Fruit fly (Drosophila melanogaster) Kc167 (cell line): ENCODE data around the gene CG10863.

ENCODE experiments used
- Myc ChIP-seq: fragments of >200 bp; optimal IDR thresholded peaks from 2 replicates; lab custom pipeline; 2017; ENCODE audit warnings: missing external identifiers
- Sin3A ChIP-seq: fragments of >200 bp; optimal IDR thresholded peaks from 2 replicates; lab custom pipeline; 2018; ENCODE audit warnings: missing external identifiers
- h ChIP-seq: fragments of >200 bp; optimal IDR thresholded peaks from 3 replicates; lab custom pipeline; 2018; ENCODE audit warnings: missing external identifiers
- insv ChIP-seq: fragments of >200 bp; optimal IDR thresholded peaks from 3 replicates; lab custom pipeline; 2018; ENCODE audit warnings: missing external identifiers
- psq ChIP-seq: fragments of >200 bp; optimal IDR thresholded peaks from 2 replicates; lab custom pipeline; 2017; ENCODE audit warnings: missing external identifiers
- ttk ChIP-seq: sonication (Bioruptor generic); optimal IDR thresholded peaks from 2 replicates; lab custom pipeline; 2017; ENCODE audit warnings: missing external identifiers

Gene CG10863

DNA sequence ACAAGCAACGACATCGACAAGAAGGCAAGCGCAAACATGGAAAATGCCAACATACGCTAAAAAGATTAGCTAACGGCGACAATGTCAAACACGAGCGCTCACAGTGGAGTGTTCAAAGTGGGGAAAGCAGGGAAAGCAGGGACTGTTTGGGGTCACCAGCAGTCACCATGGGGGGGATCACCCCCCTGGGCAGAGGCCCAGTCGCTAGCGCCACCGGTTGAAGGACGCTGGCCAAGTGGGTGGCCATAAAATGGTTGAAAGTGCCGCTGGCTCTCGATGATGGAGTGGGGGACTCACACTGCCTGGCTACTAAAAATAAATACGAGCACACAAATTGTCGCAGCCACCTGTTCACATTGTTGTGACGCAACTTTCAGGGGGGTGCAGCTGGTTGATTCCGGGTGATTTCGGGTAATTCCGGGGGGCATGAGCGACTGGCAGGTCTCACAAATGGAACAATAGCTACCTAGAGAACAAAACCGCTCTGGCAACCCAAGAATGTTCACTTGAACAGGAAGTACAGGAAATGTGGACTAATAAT is 18.7 kb upstream of the CG10863 start:
- TF ChIP-seq Sin3A (lab: Kevin White, UChicago) (no peak), psq (lab: Kevin White, UChicago) (no peak), ttk (lab: Kevin White, UChicago) (no peak), h (lab: Kevin White, UChicago) (no peak), insv (lab: Kevin White, UChicago) (no peak), Myc (lab: Kevin White, UChicago) (no peak)

DNA sequence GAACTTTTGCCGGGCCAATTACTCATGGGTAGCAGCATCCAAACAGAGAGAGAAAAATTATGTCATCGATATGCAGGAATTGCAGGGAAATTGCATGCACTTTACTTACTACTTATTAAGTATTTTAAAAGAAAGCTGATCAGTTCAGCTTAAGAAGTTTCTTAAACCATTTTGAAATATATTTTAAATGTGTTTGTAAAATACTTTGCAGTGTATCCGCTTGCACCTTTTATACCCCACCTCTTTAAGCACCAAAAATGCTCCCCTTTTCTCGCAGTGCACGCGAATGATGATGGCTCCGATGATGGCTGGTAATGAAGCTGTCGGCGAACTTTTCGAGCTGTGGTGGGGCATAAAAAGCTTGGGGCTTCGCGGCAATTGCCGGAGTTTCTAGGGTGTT is 10.2 kb upstream of the CG10863 start, which contains the start of gene CG14984:
TSS of gene CG14984 (minus strand) at position 83 of the 400 bp plus-strand sequence.
- TF ChIP-seq Sin3A (lab: Kevin White, UChicago) (no peak), Myc (lab: Kevin White, UChicago) (no peak), insv (lab: Kevin White, UChicago) (no peak), ttk (lab: Kevin White, UChicago) (no peak), psq (lab: Kevin White, UChicago) (no peak), h (lab: Kevin White, UChicago) (no peak)

- TF ChIP-seq insv (lab: Kevin White, UChicago) (no peak), Myc (lab: Kevin White, UChicago) (no peak), Sin3A (lab: Kevin White, UChicago) (no peak), psq (lab: Kevin White, UChicago) (no peak)
These were observed 9.6 kb upstream of the CG10863 start for dm6 chr3L:3951875-3952274.

dm6 chr3L:3949205-3949604 is 6.9 kb upstream of the CG10863 start, which contains the start of gene CG14983:
TSS of gene CG14983 (minus strand) at chr3L:3949305.
- no peak for TF ChIP-seq ttk (lab: Kevin White, UChicago)
- no peak for TF ChIP-seq Myc (lab: Kevin White, UChicago)
- TF ChIP-seq insv (lab: Kevin White, UChicago): no peak
- TF ChIP-seq h (lab: Kevin White, UChicago): no peak
- TF ChIP-seq Sin3A (lab: Kevin White, UChicago): no peak
- no peak for TF ChIP-seq psq (lab: Kevin White, UChicago)

DNA sequence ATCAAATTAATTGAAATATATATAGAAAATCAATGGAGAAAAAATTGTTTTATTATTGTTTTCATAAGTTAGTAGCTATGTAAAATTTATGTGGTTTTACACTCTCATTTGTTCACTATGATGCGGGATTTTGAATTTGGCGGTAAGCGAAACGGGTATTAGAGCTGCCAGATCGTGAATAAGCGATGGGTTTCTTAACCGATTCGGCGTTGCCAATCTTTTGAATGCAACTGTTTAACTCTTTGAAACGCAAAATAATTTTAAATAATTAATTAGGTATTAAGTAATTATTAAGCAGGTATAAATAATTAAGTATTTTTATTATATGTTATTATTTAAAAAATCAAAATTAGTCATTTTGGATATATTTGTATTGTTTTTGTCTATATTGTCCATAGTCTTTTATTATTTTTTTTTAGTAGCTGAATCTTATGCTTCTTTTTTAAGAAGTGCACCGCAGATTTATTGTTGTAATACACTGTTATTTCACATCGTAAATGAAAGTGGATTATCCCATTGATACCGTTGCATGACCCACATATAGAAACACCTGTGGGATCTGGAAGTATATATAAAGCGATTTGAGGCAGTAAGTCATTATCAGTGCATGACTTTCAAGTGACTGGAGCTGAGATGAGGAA is 5.2 kb upstream of the CG10863 start, which contains the start of gene CG10853:
TSS of gene CG10853 (plus strand) at position 591 of the 641 bp plus-strand sequence.
- TF ChIP-seq Sin3A (lab: Kevin White, UChicago) (no peak), insv (lab: Kevin White, UChicago) (no peak), psq (lab: Kevin White, UChicago) (no peak), h (lab: Kevin White, UChicago) (no peak), ttk (lab: Kevin White, UChicago) (no peak), Myc (lab: Kevin White, UChicago) (no peak)

dm6 chr3L:3940075-3940819 is 2.0 kb downstream of the CG10863 start, which contains the start of gene CG12766:
TSS of gene CG12766 (minus strand) at chr3L:3940125.
- TF ChIP-seq h (lab: Kevin White, UChicago) (no peak), psq (lab: Kevin White, UChicago) (no peak), ttk (lab: Kevin White, UChicago) (no peak), Sin3A (lab: Kevin White, UChicago) (no peak), insv (lab: Kevin White, UChicago) (no peak), Myc (lab: Kevin White, UChicago) (no peak)

dm6 chr3L:3937806-3938205 is 4.5 kb downstream of the CG10863 start, which contains the start of gene CG10866:
TSS of gene CG10866 (minus strand) at chr3L:3937992.
- TF ChIP-seq insv (lab: Kevin White, UChicago) (no peak), Myc (lab: Kevin White, UChicago) (no peak), Sin3A (lab: Kevin White, UChicago) (no peak), psq (lab: Kevin White, UChicago) (no peak), h (lab: Kevin White, UChicago) (no peak), ttk (lab: Kevin White, UChicago) (no peak)

- TF ChIP-seq psq (lab: Kevin White, UChicago) (no peak), ttk (lab: Kevin White, UChicago) (no peak), insv (lab: Kevin White, UChicago) (no peak), Myc (lab: Kevin White, UChicago) (no peak), h (lab: Kevin White, UChicago) (no peak), Sin3A (lab: Kevin White, UChicago) (no peak)
These were observed 6.6 kb downstream of the CG10863 start, which contains the start of gene Eip63F-1 for dm6 chr3L:3935567-3936207. TSS of gene Eip63F-1 (minus strand) at chr3L:3935617.

DNA sequence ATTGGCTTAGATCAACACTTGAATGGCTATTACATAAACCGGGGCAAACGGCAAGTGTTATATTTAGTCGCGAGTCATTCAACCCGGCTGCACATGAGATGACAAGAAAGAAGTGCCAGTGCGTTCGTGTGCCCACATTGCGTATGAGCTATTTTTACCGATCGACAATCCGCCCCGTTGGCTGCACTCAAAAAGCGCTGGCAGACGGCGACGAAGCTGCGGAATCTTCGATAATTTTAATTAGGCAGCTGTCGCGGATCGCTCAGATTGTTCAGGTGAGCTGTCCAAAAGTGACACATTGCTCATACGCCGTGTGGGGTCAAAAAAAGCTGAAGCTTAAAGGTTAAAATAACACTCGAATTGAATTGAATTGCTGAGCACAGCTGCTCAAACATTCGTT is 8.2 kb downstream of the CG10863 start:
- TF ChIP-seq insv (lab: Kevin White, UChicago): no peak
- no peak for TF ChIP-seq psq (lab: Kevin White, UChicago)
- TF ChIP-seq Sin3A (lab: Kevin White, UChicago): no peak
- no peak for TF ChIP-seq Myc (lab: Kevin White, UChicago)
- no peak for TF ChIP-seq h (lab: Kevin White, UChicago)
- no peak for TF ChIP-seq ttk (lab: Kevin White, UChicago)

DNA sequence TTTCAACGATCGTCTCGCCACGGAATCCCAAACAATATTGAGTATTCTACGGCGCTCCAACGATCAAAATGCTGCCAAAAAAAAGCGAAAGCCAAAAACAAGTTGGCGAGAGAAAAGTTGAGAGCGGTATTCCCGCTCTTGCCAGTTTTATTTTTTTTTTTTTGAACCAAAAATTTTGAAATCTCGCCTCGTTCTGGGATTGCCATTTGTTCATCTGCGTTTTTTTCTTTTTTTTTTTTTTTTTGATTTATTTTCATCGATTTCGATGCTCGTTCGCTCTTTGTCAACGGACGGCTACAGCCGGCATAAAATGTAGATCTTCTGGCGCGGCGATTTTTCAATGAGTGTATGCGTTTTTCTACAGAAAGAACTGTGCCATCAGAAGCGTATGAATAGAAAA is 8.7 kb downstream of the CG10863 start:
- TF ChIP-seq Sin3A (lab: Kevin White, UChicago): no peak
- no peak for TF ChIP-seq insv (lab: Kevin White, UChicago)
- TF ChIP-seq h (lab: Kevin White, UChicago): no peak
- no peak for TF ChIP-seq Myc (lab: Kevin White, UChicago)
- no peak for TF ChIP-seq ttk (lab: Kevin White, UChicago)
- TF ChIP-seq psq (lab: Kevin White, UChicago): no peak
